Worm (Caenorhabditis elegans) whole organism, L4/young adult: Measurements from ENCODE around the gene smu-2.
"Not testable (repeated sequence)": the region's sequence is repeated elsewhere in the genome, so short reads cannot be mapped to it uniquely, and the experiment has no call there.

ENCODE experiments used
- W03F9.2 ChIP-seq: fragments of 150-350 bp; optimal IDR thresholded peaks from 2 replicates; lab custom pipeline; 2014; ENCODE audit warnings: missing biosample characterization, missing genetic modification characterization
- dao-5 ChIP-seq: sonication (generic microtip); optimal IDR thresholded peaks from 2 replicates; lab custom pipeline; 2016; ENCODE audit warnings: missing genotype, missing genetic modification characterization, moderate library complexity, missing compliant biosample characterization
- him-1 ChIP-seq: sonication (generic microtip); optimal IDR thresholded peaks from 2 replicates; lab custom pipeline; 2016; ENCODE audit warnings: missing genotype, missing genetic modification reagents, missing genetic modification characterization, missing compliant biosample characterization

The smu-2 gene

DNA sequence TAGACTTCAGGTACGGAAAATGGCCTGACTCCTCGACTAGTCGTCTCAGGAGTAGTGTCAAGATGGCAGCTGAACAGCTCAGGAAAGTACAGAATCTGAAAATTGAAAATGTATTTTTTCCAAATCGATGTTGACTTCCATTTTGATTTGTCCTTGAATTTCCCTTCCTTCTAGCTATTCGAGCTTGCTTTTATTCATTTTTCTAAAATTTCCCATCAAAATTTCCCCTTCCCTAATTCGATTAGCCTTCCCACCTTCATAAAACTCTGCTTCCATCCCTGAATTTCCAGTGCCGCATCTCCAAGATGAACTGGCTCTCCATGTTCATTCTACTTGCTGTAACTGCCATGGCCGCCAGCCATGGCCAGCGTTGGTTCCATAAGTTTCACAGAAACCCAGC lies 9.4 kb upstream of the smu-2 start, which contains the start of gene Y49F6B.6:
Gene Y49F6B.6, plus strand, starts transcription at position 301 of the 400 bp plus-strand sequence.
- TF ChIP-seq him-1 (no peak), dao-5 (tag; lab: Kevin White, UChicago) (no peak), W03F9.2 (tag; lab: Kevin White, UChicago) (no peak)

DNA sequence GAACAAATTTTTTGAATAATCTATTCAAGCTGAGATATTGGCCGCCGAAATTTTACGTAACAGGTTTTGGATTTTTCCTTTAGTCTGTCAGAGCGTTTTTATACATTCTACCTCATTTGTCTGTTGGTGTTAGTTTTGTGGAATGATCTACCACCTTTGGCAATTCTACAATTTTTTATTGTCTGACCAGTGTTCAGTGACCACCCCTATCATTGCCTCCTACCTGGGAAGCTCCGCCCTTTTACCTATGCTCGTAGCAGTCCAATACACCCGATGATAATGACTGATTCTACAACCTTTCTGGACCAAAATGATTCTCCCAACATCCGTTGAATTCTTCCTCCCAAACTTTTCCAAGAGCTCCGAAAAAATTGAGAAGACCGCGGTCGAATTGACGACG lies 8.5 kb upstream of the smu-2 start, which contains the start of gene sdz-32:
Gene sdz-32, plus strand, starts transcription at position 301 of the 400 bp plus-strand sequence.
- TF ChIP-seq him-1 (no peak), dao-5 (tag; lab: Kevin White, UChicago) (no peak)

DNA sequence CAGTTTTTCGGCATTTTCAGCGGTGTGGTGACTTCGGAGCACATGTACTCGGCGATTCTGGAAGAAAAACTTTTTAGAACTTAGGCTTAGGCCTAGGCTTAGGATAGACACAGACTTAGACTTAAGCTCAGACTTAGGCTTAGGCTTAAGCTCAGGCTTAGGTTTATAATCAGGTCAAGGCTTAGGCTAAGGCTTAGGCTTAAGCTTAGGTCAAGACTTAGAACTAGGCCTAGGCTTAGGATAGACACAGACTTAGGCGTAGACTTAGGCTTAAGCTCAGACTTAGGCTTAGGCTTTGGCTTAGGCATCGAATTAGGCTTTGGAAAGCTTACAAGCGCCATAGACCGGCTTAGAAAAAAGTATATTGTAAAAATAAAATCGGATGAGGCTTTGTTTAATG lies 5.7 kb upstream of the smu-2 start:
- TF ChIP-seq W03F9.2 (tag; lab: Kevin White, UChicago) (no peak), him-1 (no peak), dao-5 (tag; lab: Kevin White, UChicago) (no peak)

DNA sequence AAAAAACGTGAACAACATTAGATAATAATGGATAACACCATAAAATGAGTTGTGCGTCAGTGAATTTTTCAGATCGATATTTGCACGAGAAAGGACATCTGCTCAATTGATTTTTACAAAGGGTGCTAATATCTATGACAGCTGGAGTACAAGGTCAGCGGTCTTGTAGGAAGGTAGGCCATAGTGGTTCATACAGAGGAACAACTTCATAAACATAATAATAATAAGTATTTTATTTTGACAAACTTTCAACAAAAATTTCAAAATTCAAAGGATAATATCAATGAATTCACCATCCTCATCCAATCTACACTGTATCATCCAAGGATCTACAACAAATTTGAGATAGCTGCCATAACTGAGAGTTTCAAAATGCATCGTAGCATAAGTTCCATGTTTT lies 5.0 kb upstream of the smu-2 start, which contains the start of gene fbxb-104:
Gene fbxb-104, minus strand, starts transcription at position 101 of the 400 bp plus-strand sequence.
- no peak for TF ChIP-seq dao-5 (tag; lab: Kevin White, UChicago)
- TF ChIP-seq W03F9.2 (tag; lab: Kevin White, UChicago) = no peak
- TF ChIP-seq him-1 = no peak

DNA sequence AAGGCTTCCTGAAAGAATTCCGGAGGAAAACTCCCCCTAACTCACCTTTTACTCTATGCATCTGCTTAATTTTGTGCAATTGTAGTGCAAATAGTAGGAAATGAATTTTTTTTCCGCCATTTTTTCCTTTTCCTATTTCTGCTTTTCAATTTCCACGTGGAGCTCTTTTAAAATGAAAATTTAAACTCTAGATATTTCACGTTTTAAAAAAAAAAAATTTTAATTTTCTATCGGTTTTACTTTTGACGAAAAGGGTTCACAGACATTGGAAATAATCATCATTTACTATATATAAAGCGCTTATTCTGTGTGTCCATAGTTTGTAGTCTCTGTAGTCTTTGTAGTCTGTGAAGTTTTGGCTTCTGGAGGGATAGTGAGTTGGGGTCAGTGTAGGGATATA lies 624 bp upstream of the smu-2 start, which contains the start of gene Y49F6B.8:
Gene Y49F6B.8, minus strand, starts transcription at position 101 of the 400 bp plus-strand sequence.
- no peak for TF ChIP-seq W03F9.2 (tag; lab: Kevin White, UChicago)
- no peak for TF ChIP-seq him-1

DNA sequence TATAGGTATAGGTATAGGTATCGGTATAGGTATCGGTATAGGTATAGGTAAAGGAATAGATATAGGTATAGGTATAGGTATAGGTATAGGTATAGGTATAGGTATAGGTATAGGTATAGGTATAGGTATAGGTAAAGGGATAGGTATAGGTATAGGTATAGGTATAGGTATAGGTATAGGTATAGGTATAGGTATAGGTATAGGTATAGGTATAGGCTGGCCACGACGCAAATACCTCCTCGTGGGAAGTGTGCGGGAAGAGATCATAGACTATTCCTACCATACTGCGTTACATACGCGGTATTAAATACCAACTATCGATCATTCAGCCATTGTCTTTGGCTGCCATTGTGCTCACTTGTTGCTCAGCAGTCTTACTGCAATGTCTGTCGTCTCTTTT lies 8.6 kb downstream of the smu-2 start, which contains the start of gene fbxb-112:
Gene fbxb-112, plus strand, starts transcription at position 301 of the 400 bp plus-strand sequence.
- TF ChIP-seq him-1; dao-5 (tag; lab: Kevin White, UChicago); W03F9.2 (tag; lab: Kevin White, UChicago): not testable (repeated sequence)

DNA sequence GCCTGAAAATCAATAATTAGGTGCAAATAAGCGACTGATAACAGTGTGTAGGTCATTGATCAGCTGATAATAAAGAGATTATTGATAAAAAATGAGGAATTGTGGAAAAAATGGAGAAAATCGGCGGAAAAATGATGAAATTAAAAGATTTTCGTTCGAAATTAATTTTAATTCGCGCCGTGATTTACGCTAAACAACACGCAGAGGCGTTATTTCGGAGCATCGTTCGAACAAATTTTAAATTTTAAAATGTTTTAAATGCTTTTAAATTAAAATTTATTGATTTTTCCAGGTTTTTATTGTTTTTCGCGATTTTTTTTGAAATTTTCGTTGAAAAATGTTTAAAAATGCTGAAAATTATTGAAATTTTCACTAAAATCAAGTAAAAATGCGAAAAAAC lies 17.2 kb downstream of the smu-2 start, which contains the start of gene Y49F6B.9:
Gene Y49F6B.9, minus strand, starts transcription at position 2 of the 400 bp plus-strand sequence.
- TF ChIP-seq him-1 = no peak
- no peak for TF ChIP-seq dao-5 (tag; lab: Kevin White, UChicago)
- no peak for TF ChIP-seq W03F9.2 (tag; lab: Kevin White, UChicago)

DNA sequence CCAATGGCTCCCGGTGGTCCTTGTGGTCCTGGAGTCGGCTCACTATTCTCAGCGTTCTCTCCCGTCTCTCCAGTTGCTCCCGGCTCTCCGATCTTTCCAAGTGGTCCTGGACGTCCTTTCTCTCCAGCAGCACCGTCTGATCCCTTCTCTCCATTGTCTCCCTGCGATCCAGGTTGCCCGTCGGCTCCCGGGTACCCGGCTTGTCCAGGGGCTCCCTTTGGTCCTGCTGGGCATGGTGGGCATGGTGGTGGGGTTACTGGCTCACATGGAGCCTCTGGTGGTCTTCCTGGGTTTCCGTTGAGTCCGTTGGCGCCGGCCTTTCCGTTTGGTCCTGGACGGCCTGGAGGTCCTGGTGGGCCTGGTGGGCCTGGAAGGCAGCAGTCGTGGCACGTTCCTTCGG lies 18.2 kb downstream of the smu-2 start:
- TF ChIP-seq dao-5 (tag; lab: Kevin White, UChicago) (no peak), W03F9.2 (tag; lab: Kevin White, UChicago) (no peak), him-1 (no peak)

DNA sequence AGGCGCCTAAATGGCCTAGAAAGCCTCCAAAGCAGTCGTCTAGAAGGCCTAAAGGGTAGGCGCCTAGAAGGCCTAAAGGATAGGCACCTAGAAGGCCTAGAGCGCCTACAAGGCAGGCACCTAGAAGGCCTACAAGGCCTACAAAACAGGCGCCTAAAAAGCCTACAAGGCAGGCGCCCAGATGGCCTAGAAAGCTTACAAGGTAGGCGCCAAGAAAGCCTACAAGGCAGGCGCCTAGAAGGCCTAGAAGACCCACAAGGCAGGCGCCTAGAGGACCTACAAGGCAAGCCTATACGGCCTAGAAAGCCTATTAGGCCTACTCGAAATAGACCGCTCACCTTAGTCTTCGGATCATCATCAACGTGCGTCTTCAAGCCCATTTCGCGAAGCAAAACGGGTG lies 19.8 kb downstream of the smu-2 start:
- TF ChIP-seq dao-5 (tag; lab: Kevin White, UChicago) (no peak), him-1 (no peak), W03F9.2 (tag; lab: Kevin White, UChicago) (no peak)

DNA sequence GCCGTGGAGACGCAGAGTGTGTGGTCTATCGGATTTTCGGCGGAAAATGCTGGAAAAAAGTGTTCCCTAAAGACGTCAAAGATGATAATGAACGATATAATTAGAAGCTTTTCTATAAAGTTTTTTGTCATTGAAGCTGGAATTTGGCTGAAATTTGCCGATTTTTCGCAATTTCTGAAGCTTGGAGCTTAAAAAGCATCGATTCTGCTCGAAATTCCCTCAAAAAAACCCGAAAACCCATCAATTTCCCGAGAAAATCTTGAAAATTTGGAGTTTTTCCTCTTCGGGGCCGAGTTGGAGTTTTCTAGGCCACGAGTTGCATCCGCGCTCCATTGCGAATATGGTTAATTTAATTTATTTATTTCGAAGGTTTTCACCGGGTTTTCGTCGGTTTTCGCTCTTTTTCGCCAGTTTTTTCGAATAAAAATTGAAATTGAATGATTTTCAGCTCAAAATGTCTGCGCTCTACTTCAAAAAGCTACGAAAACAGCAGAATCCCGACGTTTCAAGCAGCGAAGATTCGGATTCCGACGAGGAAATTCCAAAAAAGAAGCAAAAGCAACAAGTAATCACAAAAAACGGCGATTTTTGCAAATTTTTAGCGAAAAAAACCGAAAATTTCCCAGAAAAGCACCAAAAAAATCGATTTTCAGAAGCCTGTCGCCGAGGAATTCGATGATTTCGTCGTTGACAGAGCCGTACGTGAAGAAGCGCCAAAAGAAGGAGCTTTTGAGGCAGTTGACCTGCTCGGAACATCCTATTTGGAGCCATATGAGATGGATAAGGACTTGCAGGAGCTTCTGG lies 20.5 kb downstream of the smu-2 start, which contains the start of the genes col-71 and Y49F6B.2:
Gene col-71, minus strand, starts transcription at position 51 of the 804 bp plus-strand sequence.
Gene Y49F6B.2, plus strand, starts transcription at position 449 of the 804 bp plus-strand sequence.
- TF ChIP-seq him-1 (peak; percentile 36), W03F9.2 (tag; lab: Kevin White, UChicago) (peak; percentile 74), dao-5 (tag; lab: Kevin White, UChicago) (no peak)

DNA sequence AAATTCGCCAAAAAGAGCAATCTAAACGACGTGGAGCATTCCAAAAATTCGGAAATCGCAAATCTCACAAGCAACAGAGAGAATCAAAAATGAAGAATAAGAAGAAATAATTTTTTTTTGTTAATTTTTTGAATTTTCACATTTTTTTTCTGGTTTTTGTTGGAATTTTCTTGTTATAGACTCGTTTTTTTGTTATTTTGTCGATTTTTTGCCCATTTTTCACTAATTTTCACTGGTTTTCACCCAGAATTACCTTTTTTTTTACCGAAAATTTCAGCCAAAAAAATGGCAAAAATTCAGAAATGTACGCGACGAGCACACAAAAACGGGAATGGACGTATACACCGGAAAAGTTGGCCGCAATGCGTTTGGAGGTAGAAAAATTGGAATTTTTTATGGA lies 22.5 kb downstream of the smu-2 start, which contains the start of gene cyh-1:
Gene cyh-1, plus strand, starts transcription at position 301 of the 400 bp plus-strand sequence.
- no peak for TF ChIP-seq him-1
- TF ChIP-seq W03F9.2 (tag; lab: Kevin White, UChicago) = no peak
- no peak for TF ChIP-seq dao-5 (tag; lab: Kevin White, UChicago)

DNA sequence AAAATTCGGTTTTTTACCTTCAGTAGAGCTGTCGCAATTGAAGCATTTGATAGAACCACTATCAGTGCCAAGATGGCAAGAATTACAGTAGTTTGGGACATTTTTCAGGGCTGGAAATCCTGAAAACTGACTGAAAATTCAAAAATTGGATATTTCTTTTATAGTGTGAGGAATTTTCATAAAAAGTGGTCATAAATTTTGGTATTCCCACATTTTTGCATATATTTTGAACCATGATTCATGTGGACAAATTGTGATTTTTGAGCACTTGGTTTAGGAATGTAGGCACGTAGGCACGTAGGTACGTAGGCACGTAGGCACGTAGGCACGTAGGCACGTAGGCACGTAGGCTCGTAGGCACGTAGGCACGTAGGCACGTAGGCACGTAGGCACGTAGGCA lies 30.0 kb downstream of the smu-2 start, which contains the start of gene Y49F6B.19:
Gene Y49F6B.19, minus strand, starts transcription at position 101 of the 400 bp plus-strand sequence.
- TF ChIP-seq W03F9.2 (tag; lab: Kevin White, UChicago) (no peak), dao-5 (tag; lab: Kevin White, UChicago) (no peak), him-1 (no peak)

DNA sequence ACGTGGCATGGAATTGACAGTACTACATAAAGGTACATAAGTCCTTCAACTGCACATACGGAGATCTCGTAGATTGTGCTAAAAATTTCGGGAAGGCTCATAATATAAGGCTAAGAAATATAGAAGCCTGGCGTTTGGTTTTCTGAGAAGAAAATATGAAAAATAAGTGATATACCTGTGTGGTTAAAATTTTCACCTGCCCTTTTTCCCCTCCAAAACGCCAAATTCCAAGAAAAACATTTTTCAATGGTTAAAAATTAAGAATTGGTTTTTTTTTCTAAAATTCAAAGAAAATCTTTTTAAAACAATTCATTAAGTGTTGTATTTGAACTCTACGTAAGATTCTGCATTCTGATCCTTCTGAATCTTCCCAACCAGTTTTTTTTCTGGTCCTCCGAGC lies 32.4 kb downstream of the smu-2 start, which contains the start of gene srz-5:
Gene srz-5, minus strand, starts transcription at position 101 of the 400 bp plus-strand sequence.
- no peak for TF ChIP-seq dao-5 (tag; lab: Kevin White, UChicago)
- no peak for TF ChIP-seq him-1
- TF ChIP-seq W03F9.2 (tag; lab: Kevin White, UChicago) = no peak
